Worm (Caenorhabditis elegans): ENCODE results near the gene ZK822.10.

DNA sequence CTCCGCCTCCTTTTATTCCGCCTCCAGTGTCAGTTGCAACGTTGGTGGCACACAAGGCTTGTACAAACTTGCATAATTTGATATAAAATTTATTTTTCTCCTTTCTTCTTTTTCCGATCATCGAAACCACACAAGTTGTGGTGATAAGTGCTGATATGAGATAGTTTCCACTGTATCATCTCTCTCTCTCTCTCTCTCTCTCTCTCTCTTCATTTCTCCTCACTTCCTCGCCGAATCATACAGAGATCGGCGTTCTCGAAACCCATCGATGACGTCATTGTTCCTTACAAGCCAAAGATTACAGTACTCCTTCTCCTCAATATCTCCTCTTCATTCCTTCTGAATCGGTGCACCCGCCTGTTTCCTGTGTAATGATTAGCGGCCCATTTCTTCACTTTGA lies 17.6 kb upstream of the ZK822.10 start, which contains the start of gene nhr-43:
- TF ChIP-seq alr-1 (tag; optimal IDR thresholded peaks at IDR 0.05) (no peak), C34F6.9 (tag; optimal IDR thresholded peaks at IDR 0.05) (no peak), snpc-4 (tag; optimal IDR thresholded peaks at IDR 0.05) (no peak), unc-62 (GFP tag; optimal IDR thresholded peaks at IDR 0.05) (no peak), fos-1 (tag; optimal IDR thresholded peaks at IDR 0.05) (peak; percentile 21), nhr-10 (tag; optimal IDR thresholded peaks at IDR 0.05) (no peak), gmeb-1 (tag; optimal IDR thresholded peaks at IDR 0.05) (no peak), unc-39 (tag; optimal IDR thresholded peaks at IDR 0.05) (no peak), ztf-4 (tag; optimal IDR thresholded peaks at IDR 0.05) (no peak), egl-27 (tag; optimal IDR thresholded peaks at IDR 0.05) (peak; percentile 31), crh-2 (tag; optimal IDR thresholded peaks at IDR 0.05) (no peak), R02D3.7 (tag; optimal IDR thresholded peaks at IDR 0.05) (no peak), lin-11 (tag; optimal IDR thresholded peaks at IDR 0.05) (no peak), ceh-82 (tag; optimal IDR thresholded peaks at IDR 0.05) (no peak)
